ENCODE assay signal across 1 fruit fly cellular context in the genomic region with DNA sequence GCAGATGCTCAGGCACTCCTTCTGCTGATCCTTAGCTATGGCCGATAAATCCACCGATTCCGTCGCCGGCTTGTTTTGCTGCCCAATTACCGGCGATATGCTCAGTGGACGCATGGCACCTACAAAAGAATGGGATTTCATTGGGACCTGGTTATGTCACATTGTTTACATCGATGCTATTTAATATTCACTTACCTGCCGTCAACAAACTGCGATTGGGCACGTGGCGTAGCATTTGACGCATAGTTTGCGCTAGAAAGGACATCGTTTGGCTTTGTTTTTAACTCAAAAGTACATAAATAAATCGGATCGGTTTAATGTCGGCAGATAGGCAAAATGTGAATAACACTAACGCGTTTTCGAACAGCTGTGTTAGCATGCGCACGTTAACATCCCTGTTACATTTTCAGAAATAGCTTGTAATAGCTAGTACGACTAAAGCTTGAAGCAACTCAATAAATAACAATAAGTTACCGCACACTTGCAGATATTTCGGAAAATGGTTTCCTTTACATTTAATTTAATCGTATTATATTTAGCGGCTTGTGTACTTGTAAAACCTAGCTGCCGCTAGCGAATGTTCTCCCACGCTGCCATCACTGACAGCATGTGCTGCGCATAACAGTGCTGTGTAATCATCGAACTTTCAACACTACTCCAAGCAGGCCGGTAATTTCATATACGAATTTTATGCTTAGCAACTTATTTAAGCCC.
TF ChIP-seq lines count a peak whose summit lies in the region.

A gene (minus strand): TSS at position 347 of the 714 bp plus-strand sequence.
A gene (plus strand): TSS at position 626 of the 714 bp plus-strand sequence.

TF ChIP-seq in whole organism, embryonic, 481 proteins besides CTCF, POLR2A, EP300 and RAD21 (continued from another document):
- TF ChIP-seq CG17385 (GFP tag; optimal IDR thresholded peaks at IDR 0.05; lab: Kevin White, UChicago) (peak; percentile 52), hb (GFP tag; IDR thresholded peaks at IDR 0.05; lab: Robert Waterston, UW; ENCODE audit: partially characterized antibody) (no peak), disco-r (GFP tag; optimal IDR thresholded peaks at IDR 0.05; lab: Kevin White, UChicago) (no peak), zen (tag; optimal IDR thresholded peaks at IDR 0.05; lab: Kevin White, UChicago) (peak; percentile 45), CG9932 (GFP tag; IDR thresholded peaks at IDR 0.05; lab: Robert Waterston, UW) (peak; percentile 74), gcm (GFP tag; optimal IDR thresholded peaks at IDR 0.05; lab: Kevin White, UChicago) (no peak), MBD-R2 (GFP tag; IDR thresholded peaks at IDR 0.05; lab: Robert Waterston, UW) (peak; percentile 93), Opbp (GFP tag; IDR thresholded peaks at IDR 0.05; lab: Robert Waterston, UW; ENCODE audit: partially characterized antibody) (no peak), CG15514 (GFP tag; optimal IDR thresholded peaks at IDR 0.05; lab: Kevin White, UChicago) (peak; percentile 50), CG5953 (GFP tag; IDR thresholded peaks at IDR 0.05; lab: Robert Waterston, UW) (no peak), danr (GFP tag; IDR thresholded peaks at IDR 0.05; lab: Robert Waterston, UW) (no peak), Neu2 (GFP tag; optimal IDR thresholded peaks at IDR 0.05; lab: Kevin White, UChicago; ENCODE audit: borderline replicate concordance) (no peak), bigmax (GFP tag; optimal IDR thresholded peaks at IDR 0.05; lab: Kevin White, UChicago) (no peak), sens-2 (GFP tag; IDR thresholded peaks at IDR 0.05; lab: Robert Waterston, UW) (peak; percentile 21; the same call in 1 of the 2 replicates), CG34422 (GFP tag; IDR thresholded peaks at IDR 0.05; lab: Robert Waterston, UW) (peak; percentile 59; the same call in 1 of the 3 replicates), CG13287 (GFP tag; IDR thresholded peaks at IDR 0.05; lab: Robert Waterston, UW; ENCODE audit: partially characterized antibody) (peak; percentile 46; the same call in 1 of the 2 replicates), CG30431 (GFP tag; optimal IDR thresholded peaks at IDR 0.05; lab: Kevin White, UChicago) (no peak), CG8089 (GFP tag; optimal IDR thresholded peaks at IDR 0.05; lab: Kevin White, UChicago) (no peak), kni (GFP tag; optimal IDR thresholded peaks at IDR 0.05; lab: Kevin White, UChicago) (no peak), ara (GFP tag; IDR thresholded peaks at IDR 0.05; lab: Robert Waterston, UW) (no peak; the same call in 1 of the 2 replicates), CG11696 (GFP tag; IDR thresholded peaks at IDR 0.05; lab: Robert Waterston, UW) (no peak), ac (GFP tag; optimal IDR thresholded peaks at IDR 0.05; lab: Kevin White, UChicago) (no peak), odd (GFP tag; optimal IDR thresholded peaks at IDR 0.05; lab: Kevin White, UChicago) (peak; percentile 50), luna (GFP tag; optimal IDR thresholded peaks at IDR 0.05; lab: Kevin White, UChicago) (no peak), ken (GFP tag; IDR thresholded peaks at IDR 0.05; lab: Robert Waterston, UW) (peak; percentile 54; the same call in 1 of the 3 replicates), CG11398 (GFP tag; optimal IDR thresholded peaks at IDR 0.05; lab: Kevin White, UChicago) (peak; percentile 16), onecut (GFP tag; IDR thresholded peaks at IDR 0.05; lab: Robert Waterston, UW) (0 out of 2 replicates have a peak, but pooled peaks have one; percentile 15), CG8281 (tag; optimal IDR thresholded peaks at IDR 0.05; lab: Kevin White, UChicago) (no peak), CG15696 (tag; optimal IDR thresholded peaks at IDR 0.05; lab: Kevin White, UChicago) (no peak), GATAe (GFP tag; conservative IDR thresholded peaks at IDR 0.05; lab: Robert Waterston, UW) (no peak), D (optimal IDR thresholded peaks at IDR 0.05; lab: Kevin White, UChicago) (no peak), D (GFP tag; optimal IDR thresholded peaks at IDR 0.05; lab: Kevin White, UChicago) (peak; percentile 11), bsh (GFP tag; optimal IDR thresholded peaks at IDR 0.05; lab: Kevin White, UChicago) (peak in 1 of 2 experiments; percentile 40), pum (GFP tag; optimal IDR thresholded peaks at IDR 0.05; lab: Kevin White, UChicago) (peak; percentile 22), CG9437 (GFP tag; optimal IDR thresholded peaks at IDR 0.05; lab: Kevin White, UChicago) (peak; percentile 46), Gug (GFP tag; IDR thresholded peaks at IDR 0.05; lab: Robert Waterston, UW) (peak; percentile 45; the same call in 1 of the 4 replicates), ranshi (GFP tag; IDR thresholded peaks at IDR 0.05; lab: Robert Waterston, UW) (no peak), Abd-B (GFP tag; optimal IDR thresholded peaks at IDR 0.05; lab: Kevin White, UChicago) (no peak), bowl (GFP tag; IDR thresholded peaks at IDR 0.05; lab: Robert Waterston, UW) (no peak), Dll (GFP tag; IDR thresholded peaks at IDR 0.05; lab: Robert Waterston, UW; ENCODE audit: partially characterized antibody) (0 out of 4 replicates have a peak, but pooled peaks have one; percentile 44), Mes4 (GFP tag; optimal IDR thresholded peaks at IDR 0.05; lab: Kevin White, UChicago) (peak; percentile 38), yki (optimal IDR thresholded peaks at IDR 0.05; lab: Kevin White, UChicago) (no peak), Doc3 (GFP tag; IDR thresholded peaks at IDR 0.05; lab: Robert Waterston, UW; ENCODE audit: partially characterized antibody) (no peak), CG8924 (tag; optimal IDR thresholded peaks at IDR 0.05; lab: Kevin White, UChicago) (peak; percentile 42), CrebB (tag; optimal IDR thresholded peaks at IDR 0.05; lab: Kevin White, UChicago) (peak; percentile 47), CG31365 (tag; optimal IDR thresholded peaks at IDR 0.05; lab: Kevin White, UChicago) (no peak), chm (GFP tag; IDR thresholded peaks at IDR 0.05; lab: Robert Waterston, UW) (peak; percentile 41; the same call in 1 of the 2 replicates), CG5245 (GFP tag; optimal IDR thresholded peaks at IDR 0.05; lab: Kevin White, UChicago) (peak; percentile 37), wdn (GFP tag; IDR thresholded peaks at IDR 0.05; lab: Robert Waterston, UW) (peak; percentile 16; the same call in 1 of the 2 replicates), Poxn (GFP tag; IDR thresholded peaks at IDR 0.05; lab: Robert Waterston, UW) (no peak), Kr (GFP tag; optimal IDR thresholded peaks at IDR 0.05; lab: Kevin White, UChicago) (no peak), CG17829 (tag; optimal IDR thresholded peaks at IDR 0.05; lab: Kevin White, UChicago) (peak; percentile 41), Asciz (GFP tag; optimal IDR thresholded peaks at IDR 0.05; lab: Kevin White, UChicago) (no peak), Adf1 (GFP tag; IDR thresholded peaks at IDR 0.05; lab: Robert Waterston, UW) (peak; percentile 51), unpg (GFP tag; optimal IDR thresholded peaks at IDR 0.05; lab: Kevin White, UChicago) (peak; percentile 52), nmo (GFP tag; optimal IDR thresholded peaks at IDR 0.05; lab: Kevin White, UChicago) (peak; percentile 70), CG10462 (GFP tag; optimal IDR thresholded peaks at IDR 0.05; lab: Kevin White, UChicago) (peak; percentile 53), Eip74EF (GFP tag; optimal IDR thresholded peaks at IDR 0.05; lab: Kevin White, UChicago) (peak in 1 of 2 experiments; percentile 20), CG14441 (GFP tag; IDR thresholded peaks at IDR 0.05; lab: Robert Waterston, UW) (peak; percentile 24; the same call in 1 of the 2 replicates), gce (GFP tag; IDR thresholded peaks at IDR 0.05; lab: Robert Waterston, UW) (no peak), Blimp-1 (GFP tag; optimal IDR thresholded peaks at IDR 0.05; lab: Kevin White, UChicago) (no peak), Meics (GFP tag; optimal IDR thresholded peaks at IDR 0.05; lab: Kevin White, UChicago) (peak; percentile 29), tap (tag; optimal IDR thresholded peaks at IDR 0.05; lab: Kevin White, UChicago) (peak; percentile 3), Atf6 (GFP tag; IDR thresholded peaks at IDR 0.05; lab: Robert Waterston, UW) (peak; percentile 51; the same call in 1 of the 2 replicates), eve (GFP tag; optimal IDR thresholded peaks at IDR 0.05; lab: Kevin White, UChicago) (no peak)
